Fruit fly (Drosophila melanogaster) whole organism, embryonic: ENCODE data around the gene Uxt.

Experiments
- CG10267 ChIP-seq: fragments of 200-800 bp; sonication (Bioruptor generic); optimal IDR thresholded peaks from 2 replicates; lab custom pipeline; 2018; ENCODE audit warnings: missing biosample characterization, mild to moderate bottlenecking, missing genetic modification characterization, moderate library complexity
- CG10565 ChIP-seq: fragments of 200-800 bp; sonication (Bioruptor generic); optimal IDR thresholded peaks from 3 replicates; lab custom pipeline; 2016; ENCODE audit warnings: missing biosample characterization, mild to moderate bottlenecking, missing genetic modification characterization
- CG10959 ChIP-seq: fragments of 200-800 bp; sonication (Bioruptor generic); IDR thresholded peaks from 2 replicates; pipeline ENCODE4 v1.3.6; 2022; ENCODE audit warnings: missing biosample characterization, missing genetic modification characterization
- CG14860 ChIP-seq: fragments of 200-800 bp; sonication (Bioruptor generic); IDR thresholded peaks from 3 replicates; pipeline ENCODE4 v1.3.6; 2022; ENCODE audit warnings: missing biosample characterization, missing genetic modification characterization; ENCODE audit not compliant: partially characterized antibody
- CG1529 ChIP-seq: fragments of 200-800 bp; sonication (Bioruptor generic); optimal IDR thresholded peaks from 3 replicates; lab custom pipeline; 2018; ENCODE audit warnings: missing biosample characterization, missing genetic modification characterization
- CG16813 ChIP-seq: fragments of 200-800 bp; sonication (Bioruptor generic); IDR thresholded peaks from 3 replicates; pipeline ENCODE4 v1.3.6; 2022; ENCODE audit warnings: missing biosample characterization, missing genetic modification characterization; ENCODE audit not compliant: partially characterized antibody
- CG18011 ChIP-seq: fragments of 200-800 bp; sonication (Bioruptor generic); optimal IDR thresholded peaks from 2 replicates; lab custom pipeline; 2017; ENCODE audit warnings: missing biosample characterization, missing genetic modification characterization, mild to moderate bottlenecking, moderate library complexity, missing genotype
- CG18764 ChIP-seq: fragments of 200-800 bp; sonication (Bioruptor generic); optimal IDR thresholded peaks from 3 replicates; lab custom pipeline; 2016; ENCODE audit warnings: missing biosample characterization, missing genetic modification characterization
- CG3065 ChIP-seq: fragments of 200-800 bp; sonication (Bioruptor generic); optimal IDR thresholded peaks from 2 replicates; lab custom pipeline; 2016; ENCODE audit warnings: missing biosample characterization, missing genetic modification characterization
- CG3163 ChIP-seq: fragments of 200-800 bp; sonication (Bioruptor generic); optimal IDR thresholded peaks from 3 replicates; lab custom pipeline; 2016; ENCODE audit warnings: missing biosample characterization, missing genetic modification characterization
- CG4707 ChIP-seq: fragments of 200-800 bp; sonication (Bioruptor generic); optimal IDR thresholded peaks from 2 replicates; lab custom pipeline; 2018; ENCODE audit warnings: missing biosample characterization, mild to moderate bottlenecking, missing genetic modification characterization, moderate library complexity
- CG4820 ChIP-seq: fragments of 200-800 bp; sonication (Bioruptor generic); optimal IDR thresholded peaks from 3 replicates; lab custom pipeline; 2016; ENCODE audit warnings: missing biosample characterization, missing genetic modification characterization
- CG6175 ChIP-seq: fragments of 200-800 bp; sonication (Bioruptor generic); IDR thresholded peaks from 3 replicates; pipeline ENCODE4 v1.3.6; 2022; ENCODE audit warnings: missing biosample characterization, missing genetic modification characterization
- CG6254 ChIP-seq: fragments of 200-800 bp; sonication (Bioruptor generic); optimal IDR thresholded peaks from 3 replicates; lab custom pipeline; 2017; ENCODE audit warnings: mild to moderate bottlenecking, missing biosample characterization, missing genetic modification reagents, missing genetic modification characterization
- CG6791 ChIP-seq: fragments of 200-800 bp; sonication (Bioruptor generic); IDR thresholded peaks from 3 replicates; pipeline ENCODE4 v1.3.6; 2022; ENCODE audit warnings: missing biosample characterization, missing genetic modification characterization; ENCODE audit not compliant: partially characterized antibody
- CG8359 ChIP-seq: fragments of 200-800 bp; sonication (Bioruptor generic); optimal IDR thresholded peaks from 2 replicates; lab custom pipeline; 2017; ENCODE audit warnings: missing biosample characterization, mild to moderate bottlenecking, missing genetic modification characterization, borderline replicate concordance
- CG8478 ChIP-seq: fragments of >200 bp; optimal IDR thresholded peaks from 2 replicates; lab custom pipeline; 2018
- CTCF ChIP-seq: fragments of 200-800 bp; sonication (Bioruptor generic); optimal IDR thresholded peaks from 2 replicates; lab custom pipeline; 2017; ENCODE audit warnings: missing biosample characterization, mild to moderate bottlenecking, missing genetic modification characterization, moderate library complexity
- Ets65A ChIP-seq: fragments of 200-800 bp; sonication (Bioruptor generic); peaks from one replicate; lab custom pipeline; 2016; ENCODE audit warnings: missing biosample characterization, missing genetic modification characterization
- HLH4C ChIP-seq: fragments of 200-800 bp; sonication (Bioruptor generic); IDR thresholded peaks from 3 replicates; pipeline ENCODE4 v1.3.6; 2022; ENCODE audit warnings: missing biosample characterization, missing genetic modification characterization; ENCODE audit not compliant: partially characterized antibody
- Hr39 ChIP-seq: fragments of >200 bp; optimal IDR thresholded peaks from 2 replicates; lab custom pipeline; 2017
- Lpt ChIP-seq: fragments of >200 bp; optimal IDR thresholded peaks from 2 replicates; lab custom pipeline; 2018; ENCODE audit warnings: missing biosample characterization, missing genetic modification characterization
- MTF-1 ChIP-seq: fragments of 200-800 bp; sonication (Bioruptor generic); optimal IDR thresholded peaks from 2 replicates; lab custom pipeline; 2018; ENCODE audit warnings: missing biosample characterization, mild to moderate bottlenecking, missing genetic modification characterization, borderline replicate concordance
- Nf-YB ChIP-seq: fragments of 200-800 bp; sonication (Bioruptor generic); optimal IDR thresholded peaks from 3 replicates; lab custom pipeline; 2019; ENCODE audit warnings: missing biosample characterization, mild to moderate bottlenecking, missing genetic modification characterization, moderate library complexity
- bowl ChIP-seq: fragments of 200-800 bp; sonication (Bioruptor generic); IDR thresholded peaks from 2 replicates; pipeline ENCODE4 v1.3.6; 2022; ENCODE audit warnings: missing biosample characterization, missing genetic modification characterization
- bsh ChIP-seq, 2 experiments: fragments of 200-800 bp; sonication (Bioruptor generic); optimal IDR thresholded peaks; 2 replicates each; lab custom pipeline; 2017 to 2018; ENCODE audit warnings: mild to moderate bottlenecking in 2 of 2, missing biosample characterization in 2 of 2, missing genetic modification characterization in 2 of 2, moderate library complexity in 1 of 2
- caup ChIP-seq: fragments of 200-800 bp; sonication (Bioruptor generic); optimal IDR thresholded peaks from 3 replicates; lab custom pipeline; 2017; ENCODE audit warnings: missing biosample characterization, mild to moderate bottlenecking, missing genetic modification characterization, moderate library complexity; ENCODE audit not compliant: severe bottlenecking
- chinmo ChIP-seq: fragments of 200-800 bp; sonication (Bioruptor generic); IDR thresholded peaks from 4 replicates; pipeline ENCODE4 v1.3.6; 2022; ENCODE audit warnings: missing biosample characterization, missing genetic modification characterization; ENCODE audit not compliant: partially characterized antibody
- cwo ChIP-seq: fragments of 200-800 bp; sonication (Bioruptor generic); optimal IDR thresholded peaks from 3 replicates; lab custom pipeline; 2017; ENCODE audit warnings: missing biosample characterization, missing genetic modification characterization, mild to moderate bottlenecking, moderate library complexity, missing genetic modification reagents
- danr ChIP-seq: fragments of 200-800 bp; sonication (Bioruptor generic); IDR thresholded peaks from 2 replicates; pipeline ENCODE4 v1.3.6; 2022; ENCODE audit warnings: missing biosample characterization, missing genetic modification characterization
- gem ChIP-seq: fragments of 200-800 bp; sonication (Bioruptor generic); optimal IDR thresholded peaks from 2 replicates; lab custom pipeline; 2019; ENCODE audit warnings: missing biosample characterization, mild to moderate bottlenecking, missing genetic modification characterization, moderate library complexity
- inv ChIP-seq: fragments of 200-800 bp; sonication (Bioruptor generic); IDR thresholded peaks from 2 replicates; pipeline ENCODE4 v1.3.6; 2022; ENCODE audit warnings: missing biosample characterization, missing genetic modification characterization; ENCODE audit not compliant: partially characterized antibody
- knrl ChIP-seq: fragments of 200-800 bp; sonication (Bioruptor generic); IDR thresholded peaks from 3 replicates; pipeline ENCODE4 v1.3.6; 2022; ENCODE audit warnings: missing biosample characterization, missing genetic modification characterization; ENCODE audit not compliant: partially characterized antibody
- mam ChIP-seq: fragments of 200-800 bp; sonication (Bioruptor generic); optimal IDR thresholded peaks from 3 replicates; lab custom pipeline; 2016; ENCODE audit warnings: missing biosample characterization, missing genetic modification characterization
- mld ChIP-seq: fragments of 200-800 bp; sonication (Bioruptor generic); IDR thresholded peaks from 3 replicates; pipeline ENCODE4 v1.3.6; 2022; ENCODE audit warnings: missing biosample characterization, missing genetic modification characterization; ENCODE audit not compliant: partially characterized antibody
- nerfin-2 ChIP-seq: fragments of 200-800 bp; sonication (Bioruptor generic); IDR thresholded peaks from 2 replicates; pipeline ENCODE4 v1.3.6; 2022; ENCODE audit warnings: missing biosample characterization, missing genetic modification characterization; ENCODE audit not compliant: partially characterized antibody
- org-1 ChIP-seq: fragments of 200-800 bp; sonication (Bioruptor generic); optimal IDR thresholded peaks from 2 replicates; lab custom pipeline; 2017; ENCODE audit warnings: missing biosample characterization, missing genetic modification characterization
- pnt ChIP-seq: fragments of 200-800 bp; sonication (Bioruptor generic); optimal IDR thresholded peaks from 3 replicates; lab custom pipeline; 2016; ENCODE audit warnings: missing biosample characterization, missing genetic modification characterization
- psq ChIP-seq: fragments of 200-800 bp; sonication (Bioruptor generic); optimal IDR thresholded peaks from 2 replicates; lab custom pipeline; 2017; ENCODE audit warnings: missing biosample characterization, missing genetic modification characterization
- ranshi ChIP-seq: fragments of 200-800 bp; sonication (Bioruptor generic); IDR thresholded peaks from 2 replicates; pipeline ENCODE4 v1.3.6; 2022; ENCODE audit warnings: missing biosample characterization, missing genetic modification characterization
- sens ChIP-seq: fragments of 200-800 bp; sonication (Bioruptor generic); peaks from one replicate; lab custom pipeline; 2016; ENCODE audit warnings: missing biosample characterization, missing genetic modification characterization
- ttk ChIP-seq: fragments of 200-800 bp; sonication (Bioruptor generic); IDR thresholded peaks from 2 replicates; pipeline ENCODE4 v2.1.2; 2022; ENCODE audit warnings: missing biosample characterization, missing genetic modification characterization
- wek ChIP-seq: fragments of 200-800 bp; sonication (Bioruptor generic); optimal IDR thresholded peaks from 3 replicates; lab custom pipeline; 2018; ENCODE audit warnings: missing biosample characterization, mild to moderate bottlenecking, missing genetic modification characterization, moderate library complexity

Uxt gene

DNA sequence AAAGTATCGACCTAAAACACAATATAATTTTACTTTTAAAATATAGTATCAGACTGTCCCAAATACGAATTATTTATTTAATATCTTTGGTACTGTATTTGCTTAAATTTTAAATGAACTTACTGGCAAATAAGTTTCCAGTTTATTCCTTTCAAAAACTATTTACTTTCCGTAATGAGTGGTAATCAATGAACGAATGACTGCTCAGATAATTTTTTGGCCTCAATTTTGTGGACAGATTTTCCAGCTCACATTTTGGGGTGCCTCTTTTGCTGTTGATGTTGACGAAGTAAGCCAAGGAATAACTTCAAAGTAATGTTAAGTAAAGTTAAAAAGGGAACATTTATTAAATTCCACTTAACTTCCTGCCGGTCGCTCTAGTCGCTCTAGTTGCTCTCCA lies 41.5 kb upstream of the Uxt start, which contains the start of gene CG43230:
Gene CG43230, plus strand, starts transcription at position 301 of the 400 bp plus-strand sequence.
- TF ChIP-seq pnt (GFP tag; lab: Kevin White, UChicago) (no peak), CG8359 (no peak), danr (no peak), sens (GFP tag; lab: Kevin White, UChicago) (no peak)

DNA sequence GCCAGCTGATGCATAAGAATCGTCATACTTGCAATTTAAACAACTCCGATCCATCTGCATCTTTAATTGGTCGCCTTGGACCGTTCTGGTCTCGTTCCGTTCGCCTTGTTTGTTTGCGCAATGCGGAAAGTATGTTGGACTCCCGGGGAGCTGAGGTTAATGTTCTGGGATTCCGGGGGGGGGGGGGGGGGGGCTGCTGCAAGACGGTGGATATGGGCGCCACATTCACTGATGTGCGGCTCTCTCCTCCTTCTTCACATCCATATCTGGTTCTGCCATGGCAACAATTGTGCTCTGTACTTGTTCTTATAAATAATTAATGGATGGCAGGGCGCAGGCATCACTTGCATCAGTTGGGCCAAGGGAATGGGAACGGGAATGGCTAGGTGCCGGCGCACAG lies 13.0 kb upstream of the Uxt start:
- TF ChIP-seq CG1529 (GFP tag; lab: Kevin White, UChicago), result no peak
- no peak for TF ChIP-seq wek (GFP tag; lab: Kevin White, UChicago)
- peak; percentile 81 for TF ChIP-seq Hr39 (lab: Kevin White, UChicago)
- 0 out of 2 replicates have a peak, but pooled peaks have one; percentile 0 for TF ChIP-seq CG10959 (GFP tag; lab: Robert Waterston, UW)
- TF ChIP-seq Ets65A (GFP tag; lab: Kevin White, UChicago), result peak; percentile 29

DNA sequence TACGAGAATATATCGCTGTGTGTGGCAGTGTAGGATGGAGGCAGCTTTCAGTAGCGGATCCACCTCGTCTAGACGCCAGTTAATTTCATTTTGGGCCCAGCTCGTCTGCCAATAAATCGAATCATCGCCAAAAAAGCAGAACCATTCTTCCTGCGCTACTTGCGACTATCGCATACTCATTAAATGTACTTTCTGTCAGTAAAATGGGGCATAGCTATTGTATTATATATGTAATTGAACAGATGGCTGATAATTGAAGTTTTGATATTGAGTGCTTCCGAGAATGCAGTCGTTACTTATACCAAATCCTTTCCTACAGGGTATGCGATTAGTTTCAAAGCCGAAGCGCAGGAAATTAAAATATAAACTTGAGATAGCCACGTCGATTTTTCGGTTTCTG lies 11.7 kb upstream of the Uxt start:
- TF ChIP-seq CG16813 (GFP tag; lab: Robert Waterston, UW), result peak; percentile 53; the same call in 2 of the 3 replicates
- TF ChIP-seq CG4707 (GFP tag; lab: Kevin White, UChicago), result no peak
- peak; percentile 12; the same call in 1 of the 2 replicates for TF ChIP-seq inv (GFP tag; lab: Robert Waterston, UW)
- TF ChIP-seq HLH4C, result peak; percentile 66; the same call in 2 of the 3 replicates
- TF ChIP-seq bsh (GFP tag; optimal IDR thresholded peaks at IDR 0.05; lab: Kevin White, UChicago), result no peak
- no peak for TF ChIP-seq CG8478 (lab: Kevin White, UChicago)
- TF ChIP-seq bowl (GFP tag; lab: Robert Waterston, UW), result no peak
- no peak for TF ChIP-seq CG3065
- peak; percentile 57; the same call in 1 of the 3 replicates for TF ChIP-seq CG6791
- TF ChIP-seq sens (GFP tag; lab: Kevin White, UChicago), result peak; percentile 19
- no peak for TF ChIP-seq CG3163 (GFP tag; lab: Kevin White, UChicago)
- TF ChIP-seq CG14860 (GFP tag; lab: Robert Waterston, UW), result peak; percentile 58; the same call in 2 of the 3 replicates
- TF ChIP-seq nerfin-2 (GFP tag; lab: Robert Waterston, UW), result peak; percentile 63; the same call in 1 of the 2 replicates
- no peak for TF ChIP-seq CG6175
- no peak for TF ChIP-seq CG10565 (GFP tag; lab: Kevin White, UChicago)

dm6 chr2L:15247614-15248013 lies 8.8 kb upstream of the Uxt start, which contains the start of gene ZnT35C:
TSS of gene ZnT35C (minus strand) at chr2L:15247714.
- TF ChIP-seq CG18764 (no peak), MTF-1 (GFP tag; lab: Kevin White, UChicago) (peak; percentile 66), gem (tag; lab: Kevin White, UChicago) (peak; percentile 10)

DNA sequence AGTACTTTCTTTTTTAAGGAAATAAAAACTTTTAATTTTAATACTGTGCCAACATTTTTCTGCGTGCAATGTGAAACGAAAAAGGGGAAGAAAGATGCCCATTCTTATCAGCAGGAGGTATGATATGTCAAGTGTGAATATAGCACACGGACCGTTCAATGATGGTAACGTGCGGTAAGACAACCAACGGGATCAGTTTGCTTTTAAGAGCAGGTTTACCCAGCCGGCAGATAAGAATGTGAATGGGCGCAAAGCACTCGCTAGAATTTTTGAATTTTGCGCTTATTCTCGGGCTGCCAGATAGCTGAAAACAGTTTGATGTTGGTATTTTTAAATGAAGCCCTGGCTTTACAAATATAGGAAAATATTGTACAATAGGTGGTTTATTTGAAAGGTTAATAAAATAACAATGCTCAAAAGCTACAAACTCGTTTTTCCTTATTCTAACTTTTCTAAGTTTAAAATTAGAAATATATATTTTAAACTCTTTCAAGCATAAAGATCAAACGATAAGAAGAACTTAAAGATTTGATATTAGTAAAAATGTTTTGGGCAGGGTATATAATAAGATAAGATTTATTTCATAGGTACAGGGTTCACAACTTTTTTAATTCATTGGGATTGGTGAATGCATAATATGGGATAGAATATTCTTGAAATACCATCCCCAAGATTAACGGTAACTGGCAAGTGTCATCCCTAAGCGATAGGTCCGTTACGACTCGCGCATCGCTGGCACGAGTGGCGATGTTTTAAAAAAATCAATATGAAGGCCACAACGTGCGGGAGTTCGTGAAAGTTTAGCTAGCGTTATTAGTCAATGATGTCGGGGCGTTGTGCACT lies 8.0 kb upstream of the Uxt start, which contains the start of gene dao:
Gene dao, plus strand, starts transcription at position 717 of the 843 bp plus-strand sequence.
- peak; percentile 47; the same call in 1 of the 2 replicates for TF ChIP-seq ttk
- TF ChIP-seq ranshi (GFP tag; lab: Robert Waterston, UW), result peak; percentile 34; the same call in 1 of the 2 replicates
- TF ChIP-seq CG6254 (GFP tag; lab: Kevin White, UChicago), result no peak
- TF ChIP-seq org-1 (GFP tag; lab: Kevin White, UChicago), result no peak
- TF ChIP-seq mld, result peak; percentile 62; the same call in 1 of the 3 replicates
- peak; percentile 38 for TF ChIP-seq CG10267 (tag; lab: Kevin White, UChicago)
- TF ChIP-seq Nf-YB (GFP tag; lab: Kevin White, UChicago), result no peak
- no peak for TF ChIP-seq Lpt (GFP tag; lab: Kevin White, UChicago)
- peak; percentile 85 for TF ChIP-seq knrl (GFP tag; lab: Robert Waterston, UW)
- TF ChIP-seq psq (GFP tag; lab: Kevin White, UChicago), result no peak
- no peak for TF ChIP-seq chinmo (GFP tag; lab: Robert Waterston, UW)
- peak; percentile 1 for TF ChIP-seq caup
- TF ChIP-seq cwo, result no peak
- TF ChIP-seq CG4820 (GFP tag; lab: Kevin White, UChicago), result peak; percentile 37
- no peak for TF ChIP-seq CG18011
- TF ChIP-seq mam (GFP tag; lab: Kevin White, UChicago), result peak; percentile 56
- peak; percentile 26 for TF ChIP-seq CTCF (GFP tag; lab: Kevin White, UChicago)
